Worm (Caenorhabditis elegans) whole organism, L2 larva: Measurements from ENCODE around the gene Y39A1A.20.
A peak's percentile ranks its signal among the peaks of the same experiment; 100 is the strongest.

Source experiments
- alr-1 ChIP-seq: fragments of 150-350 bp; optimal IDR thresholded peaks from 2 replicates; lab custom pipeline; 2014; ENCODE audit warnings: missing biosample characterization, missing genetic modification characterization
- aly-2 ChIP-seq: fragments of 150-350 bp; optimal IDR thresholded peaks from 2 replicates; lab custom pipeline; 2014; ENCODE audit warnings: missing biosample characterization, missing genetic modification characterization
- ama-1 ChIP-seq: fragments of 150-350 bp; optimal IDR thresholded peaks from 2 replicates; lab custom pipeline; 2018; ENCODE audit warnings: inconsistent platforms
- blmp-1 ChIP-seq: sonication (generic microtip); optimal IDR thresholded peaks from 2 replicates; lab custom pipeline; 2017; ENCODE audit warnings: missing genetic modification characterization, mild to moderate bottlenecking, missing compliant biosample characterization, antibody characterized with exemption, moderate library complexity; ENCODE audit not compliant: insufficient read depth
- ceh-82 ChIP-seq: fragments of 150-350 bp; optimal IDR thresholded peaks from 2 replicates; lab custom pipeline; 2014; ENCODE audit warnings: missing biosample characterization, missing genetic modification characterization
- elt-3 ChIP-seq: sonication (generic microtip); optimal IDR thresholded peaks from 2 replicates; lab custom pipeline; 2017; ENCODE audit warnings: missing biosample characterization, missing genetic modification characterization
- lin-39 ChIP-seq: fragments of 150-350 bp; optimal IDR thresholded peaks from 2 replicates; lab custom pipeline; 2014; ENCODE audit warnings: missing biosample characterization, missing genetic modification reagents, missing genetic modification characterization
- nhr-12 ChIP-seq: fragments of 150-350 bp; optimal IDR thresholded peaks from 2 replicates; lab custom pipeline; 2014; ENCODE audit warnings: missing biosample characterization, missing genetic modification characterization
- nhr-23 ChIP-seq: fragments of 150-350 bp; optimal IDR thresholded peaks from 2 replicates; lab custom pipeline; 2014; ENCODE audit warnings: missing biosample characterization, missing genetic modification reagents, missing genetic modification characterization
- nhr-237 ChIP-seq: fragments of 150-350 bp; optimal IDR thresholded peaks from 2 replicates; lab custom pipeline; 2014; ENCODE audit warnings: missing biosample characterization, missing genetic modification characterization
- nhr-6 ChIP-seq: fragments of 150-350 bp; optimal IDR thresholded peaks from 2 replicates; lab custom pipeline; 2014; ENCODE audit warnings: missing biosample characterization, missing genetic modification characterization
- sma-3 ChIP-seq: sonication (generic microtip); optimal IDR thresholded peaks from 2 replicates; lab custom pipeline; 2016; ENCODE audit warnings: missing genetic modification reagents, missing genetic modification characterization, missing compliant biosample characterization
- unc-39 ChIP-seq: fragments of 150-350 bp; optimal IDR thresholded peaks from 2 replicates; lab custom pipeline; 2014; ENCODE audit warnings: missing biosample characterization, missing genetic modification characterization
- unc-55 ChIP-seq: fragments of 150-350 bp; sonication (generic microtip); optimal IDR thresholded peaks from 3 replicates; lab custom pipeline; 2014; ENCODE audit warnings: missing biosample characterization, missing genetic modification reagents, missing genetic modification characterization

ce11 chrIII:10720170-10720569, 19.8 kb upstream of the Y39A1A.20 start:
- TF ChIP-seq nhr-6 (tag; lab: Kevin White, UChicago) (no peak), nhr-23 (tag; lab: Kevin White, UChicago) (no peak), blmp-1 (tag; lab: Kevin White, UChicago) (peak; percentile 35), sma-3 (peak; percentile 83), aly-2 (tag; lab: Kevin White, UChicago) (no peak), ceh-82 (tag; lab: Kevin White, UChicago) (no peak), nhr-237 (peak; percentile 31), lin-39 (no peak), unc-55 (GFP tag; lab: Kevin White, UChicago) (peak; percentile 87), alr-1 (tag; lab: Kevin White, UChicago) (no peak), nhr-12 (no peak), unc-39 (no peak), elt-3 (no peak), ama-1 (lab: Kevin White, UChicago) (no peak)
